Worm (Caenorhabditis elegans) whole organism, L4 larva: ENCODE results near the gene F54H12.5.

Source experiments
- F49E8.2 ChIP-seq: sonication (generic microtip); optimal IDR thresholded peaks from 2 replicates; lab custom pipeline; 2016; ENCODE audit warnings: missing compliant biosample characterization, mild to moderate bottlenecking, missing genetic modification characterization, borderline replicate concordance
- ama-1 ChIP-seq: fragments of 150-350 bp; optimal IDR thresholded peaks from 2 replicates; lab custom pipeline; 2014; ENCODE audit warnings: inconsistent platforms, mixed read lengths
- attf-4 ChIP-seq: sonication (generic microtip); optimal IDR thresholded peaks from 3 replicates; lab custom pipeline; 2017; ENCODE audit warnings: missing biosample characterization, missing genetic modification characterization
- ceh-82 ChIP-seq: sonication (generic microtip); optimal IDR thresholded peaks from 2 replicates; lab custom pipeline; 2017; ENCODE audit warnings: missing biosample characterization, missing genetic modification characterization
- daf-12 ChIP-seq: fragments of 150-350 bp; optimal IDR thresholded peaks from 2 replicates; lab custom pipeline; 2014; ENCODE audit warnings: missing biosample characterization, missing genetic modification reagents, missing genetic modification characterization
- hlh-30 ChIP-seq: sonication (generic microtip); optimal IDR thresholded peaks from 2 replicates; lab custom pipeline; 2017; ENCODE audit warnings: antibody characterized with exemption, mild to moderate bottlenecking, missing genetic modification characterization, missing compliant biosample characterization; ENCODE audit not compliant: insufficient read depth
- nhr-25 ChIP-seq: sonication (generic microtip); optimal IDR thresholded peaks from 2 replicates; lab custom pipeline; 2017; ENCODE audit warnings: missing genetic modification characterization, mild to moderate bottlenecking, missing compliant biosample characterization, antibody characterized with exemption, moderate library complexity, borderline replicate concordance; ENCODE audit not compliant: insufficient read depth
- nhr-42 ChIP-seq: fragments of 200-800 bp; sonication (Bioruptor generic); IDR thresholded peaks from 2 replicates; pipeline ENCODE4 v1.3.6; 2022; ENCODE audit warnings: missing genetic modification characterization, missing compliant biosample characterization
- php-3 ChIP-seq: fragments of 200-800 bp; sonication (Bioruptor generic); IDR thresholded peaks from 2 replicates; pipeline ENCODE4 v1.3.6; 2022; ENCODE audit warnings: missing genetic modification reagents, missing genetic modification characterization, missing compliant biosample characterization
- saeg-2 ChIP-seq: fragments of 200-800 bp; sonication (Bioruptor generic); IDR thresholded peaks from 2 replicates; pipeline ENCODE4 v1.3.6; 2022; ENCODE audit warnings: missing genetic modification reagents, missing genetic modification characterization, missing compliant biosample characterization
- snpc-4 ChIP-seq: fragments of 150-350 bp; optimal IDR thresholded peaks from 2 replicates; lab custom pipeline; 2014; ENCODE audit warnings: missing biosample characterization, missing genetic modification characterization
- unc-62 ChIP-seq, 3 experiments: fragments of 150-350 bp in 1 of 3; sonication (generic microtip); optimal IDR thresholded peaks in 2 of 3; peaks in 1 of 3; 1 replicate in 1 of 3; 2 replicates in 2 of 3; lab custom pipeline; 2014 to 2017; ENCODE audit warnings: missing biosample characterization in 3 of 3, missing genetic modification characterization in 3 of 3, missing genetic modification reagents in 3 of 3, missing genotype in 1 of 3
- zag-1 ChIP-seq: fragments of 150-350 bp; optimal IDR thresholded peaks from 2 replicates; lab custom pipeline; 2014; ENCODE audit warnings: missing biosample characterization, missing genetic modification characterization
- zfp-2 ChIP-seq: sonication (generic microtip); optimal IDR thresholded peaks from 2 replicates; lab custom pipeline; 2016; ENCODE audit warnings: mild to moderate bottlenecking, missing genetic modification characterization, missing compliant biosample characterization

ce11 chrIII:7997447-7998046 lies 25.6 kb upstream of the F54H12.5 start:
- TF ChIP-seq attf-4 (tag; lab: Kevin White, UChicago) = no peak
- no peak for TF ChIP-seq snpc-4
- TF ChIP-seq daf-12 (tag; lab: Kevin White, UChicago) = no peak
- TF ChIP-seq F49E8.2 (tag; lab: Kevin White, UChicago) = no peak
- no peak for TF ChIP-seq zfp-2 (tag; lab: Kevin White, UChicago)
- TF ChIP-seq zag-1 (tag; lab: Kevin White, UChicago) = no peak
- TF ChIP-seq unc-62 (GFP tag; optimal IDR thresholded peaks at IDR 0.05 in 1 of 2; lab: Kevin White, UChicago) = no peak
- no peak for TF ChIP-seq unc-62 (tag; optimal IDR thresholded peaks at IDR 0.05; lab: Kevin White, UChicago)
- no peak for TF ChIP-seq saeg-2
- no peak for TF ChIP-seq ceh-82 (tag; lab: Kevin White, UChicago)
- TF ChIP-seq nhr-42 (GFP tag; lab: Robert Waterston, UW) = no peak
- TF ChIP-seq nhr-25 (tag; lab: Kevin White, UChicago) = no peak
- no peak for TF ChIP-seq ama-1 (lab: Kevin White, UChicago)
- no peak for TF ChIP-seq php-3 (GFP tag; lab: Robert Waterston, UW)
- no peak for TF ChIP-seq hlh-30 (tag; lab: Kevin White, UChicago)
